Fruit fly (Drosophila melanogaster) whole organism, wandering third instar larva: ENCODE measurements around the gene CG32407.

Source experiments
- Abd-B ChIP-seq: fragments of >200 bp; optimal IDR thresholded peaks from 2 replicates; lab custom pipeline; 2017; ENCODE audit warnings: missing biosample characterization, missing genetic modification characterization
- CG32264 ChIP-seq: fragments of 200-800 bp; sonication (Bioruptor generic); optimal IDR thresholded peaks from 2 replicates; lab custom pipeline; 2016; ENCODE audit warnings: missing biosample characterization, missing genetic modification characterization
- Dfd ChIP-seq: fragments of >200 bp; optimal IDR thresholded peaks from 2 replicates; lab custom pipeline; 2017; ENCODE audit warnings: missing biosample characterization, missing genetic modification characterization
- lola ChIP-seq: fragments of >200 bp; optimal IDR thresholded peaks from 2 replicates; lab custom pipeline; 2017; ENCODE audit warnings: missing biosample characterization, missing genetic modification characterization
- tai ChIP-seq: sonication (Bioruptor generic); optimal IDR thresholded peaks from 2 replicates; lab custom pipeline; 2016; ENCODE audit warnings: missing biosample characterization, missing genetic modification characterization
- usp ChIP-seq: fragments of >200 bp; optimal IDR thresholded peaks from 2 replicates; lab custom pipeline; 2017; ENCODE audit warnings: missing biosample characterization, missing genetic modification characterization

dm6 chr3L:5941508-5941907 is 19.7 kb downstream of the CG32407 start:
- TF ChIP-seq tai (no peak), CG32264 (GFP tag; lab: Kevin White, UChicago) (no peak), Dfd (no peak), lola (GFP tag; lab: Kevin White, UChicago) (no peak), usp (GFP tag; lab: Kevin White, UChicago) (no peak), Abd-B (GFP tag; lab: Kevin White, UChicago) (no peak)
